Worm (Caenorhabditis elegans): Measurements from ENCODE around the gene lys-3.

DNA sequence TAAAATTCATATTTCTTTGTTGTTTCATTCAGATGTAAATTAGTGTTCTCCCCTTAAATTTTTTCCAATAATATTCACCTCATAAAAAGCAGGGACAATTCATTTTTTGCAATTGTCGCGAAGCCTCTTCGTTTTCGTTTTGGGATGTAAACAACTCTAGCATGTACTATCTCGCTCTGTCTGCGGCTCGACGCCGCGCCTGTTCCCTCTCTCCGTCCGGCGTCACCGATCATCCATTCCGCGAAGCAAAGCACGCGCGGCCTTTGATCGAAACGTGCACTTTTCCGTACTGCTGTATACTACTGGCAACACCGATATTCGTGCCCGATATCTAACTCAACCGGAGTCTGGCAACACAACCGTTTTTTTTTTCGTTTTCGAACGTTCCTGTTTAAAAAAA is 36.4 kb downstream of the lys-3 start:
- no peak for TF ChIP-seq R02D3.7 (tag; optimal IDR thresholded peaks at IDR 0.05)
- TF ChIP-seq snpc-4 (tag; optimal IDR thresholded peaks at IDR 0.05): peak; percentile 10
- no peak for TF ChIP-seq unc-62 (GFP tag; optimal IDR thresholded peaks at IDR 0.05)
- no peak for TF ChIP-seq eor-1 (tag; optimal IDR thresholded peaks at IDR 0.05)
- TF ChIP-seq tbx-2 (tag; optimal IDR thresholded peaks at IDR 0.05): no peak
- no peak for TF ChIP-seq aly-2 (tag; optimal IDR thresholded peaks at IDR 0.05)
- TF ChIP-seq ztf-11 (tag; optimal IDR thresholded peaks at IDR 0.05): no peak
- TF ChIP-seq mml-1 (tag; optimal IDR thresholded peaks at IDR 0.05): no peak
- TF ChIP-seq ZK546.5 (tag; optimal IDR thresholded peaks at IDR 0.05): no peak
- TF ChIP-seq nhr-28 (tag; optimal IDR thresholded peaks at IDR 0.05): no peak
- TF ChIP-seq pqm-1 (tag; optimal IDR thresholded peaks at IDR 0.05): no peak

All from whole organism, L3 larva.